Worm (Caenorhabditis elegans) whole organism, early embryonic: ENCODE measurements around the gene rfc-3.

Experiments
- aly-1 ChIP-seq: sonication (generic microtip); optimal IDR thresholded peaks from 2 replicates; lab custom pipeline; 2016; ENCODE audit warnings: missing genetic modification characterization, missing compliant biosample characterization
- ama-1 ChIP-seq: fragments of 150-350 bp; optimal IDR thresholded peaks from 2 replicates; lab custom pipeline; 2014
- ceh-36 ChIP-seq: sonication (generic microtip); optimal IDR thresholded peaks from 2 replicates; lab custom pipeline; 2016; ENCODE audit warnings: missing genetic modification characterization, inconsistent platforms, missing compliant biosample characterization
- flt-1 ChIP-seq: fragments of 200-800 bp; sonication (Bioruptor generic); IDR thresholded peaks from 2 replicates; pipeline ENCODE4 v1.3.6; 2022; ENCODE audit warnings: missing genetic modification characterization, missing compliant biosample characterization
- hmbx-1 ChIP-seq: sonication (generic microtip); optimal IDR thresholded peaks from 2 replicates; lab custom pipeline; 2016; ENCODE audit warnings: mild to moderate bottlenecking, missing genetic modification characterization, missing compliant biosample characterization
- pes-1 ChIP-seq: fragments of 200-800 bp; sonication (Bioruptor generic); IDR thresholded peaks from 2 replicates; pipeline ENCODE4 v1.3.6; 2022; ENCODE audit warnings: missing genetic modification reagents, missing genetic modification characterization, missing compliant biosample characterization
- sea-1 ChIP-seq: fragments of 200-800 bp; sonication (Bioruptor generic); conservative IDR thresholded peaks from 2 replicates; pipeline ENCODE4 v1.3.6; 2022; ENCODE audit warnings: missing genetic modification characterization, missing compliant biosample characterization
- tbx-11 ChIP-seq: fragments of 200-800 bp; sonication (Bioruptor generic); IDR thresholded peaks from 2 replicates; pipeline ENCODE4 v1.3.6; 2022; ENCODE audit warnings: missing genetic modification characterization, missing compliant biosample characterization
- tra-4 ChIP-seq: sonication (generic microtip); optimal IDR thresholded peaks from 2 replicates; lab custom pipeline; 2017; ENCODE audit warnings: missing genetic modification characterization, missing compliant biosample characterization

DNA sequence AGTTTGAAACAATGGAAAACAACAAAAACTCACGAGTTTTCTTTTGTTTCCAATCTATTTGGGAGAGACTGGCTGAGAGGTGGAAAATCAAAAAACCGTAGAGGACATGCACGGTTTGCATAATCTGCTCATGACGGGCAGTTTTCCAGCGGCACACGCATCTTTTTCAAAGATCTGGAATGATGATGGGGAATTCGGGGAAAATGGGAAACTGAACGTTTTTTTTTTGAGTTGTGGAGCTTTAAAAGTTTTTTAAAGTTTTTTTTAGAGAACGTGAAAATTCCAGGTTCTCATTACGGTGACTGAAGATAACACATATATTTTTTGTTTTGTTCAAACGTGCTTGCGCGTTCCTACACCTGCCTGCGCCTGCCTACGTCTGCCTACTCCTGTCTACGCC, 18.9 kb upstream of the rfc-3 start, which contains the start of gene C39E9.7:
- TF ChIP-seq pes-1 (GFP tag; lab: Robert Waterston, UW): no peak
- no peak for TF ChIP-seq ama-1
- no peak for TF ChIP-seq tra-4 (tag; lab: Kevin White, UChicago)
- no peak for TF ChIP-seq sea-1 (GFP tag; lab: Robert Waterston, UW)
- no peak for TF ChIP-seq tbx-11 (GFP tag; lab: Robert Waterston, UW)
- TF ChIP-seq flt-1 (GFP tag; lab: Robert Waterston, UW): no peak
- no peak for TF ChIP-seq hmbx-1 (tag; lab: Kevin White, UChicago)
- no peak for TF ChIP-seq aly-1 (tag; lab: Kevin White, UChicago)
- TF ChIP-seq ceh-36 (tag; lab: Kevin White, UChicago): no peak
